Fruit fly (Drosophila melanogaster) whole organism, prepupa: ENCODE results near the gene ppk23.

ENCODE experiments used
- Blimp-1 ChIP-seq: fragments of 200-800 bp; sonication (Bioruptor generic); optimal IDR thresholded peaks from 3 replicates; lab custom pipeline; 2017; ENCODE audit warnings: missing biosample characterization, missing genetic modification characterization, mild to moderate bottlenecking, moderate library complexity, missing genetic modification reagents
- CG10631 ChIP-seq: fragments of 200-800 bp; sonication (Bioruptor generic); optimal IDR thresholded peaks from 2 replicates; lab custom pipeline; 2016; ENCODE audit warnings: missing biosample characterization, missing genetic modification characterization
- CG11294 ChIP-seq: fragments of 200-800 bp; sonication (Bioruptor generic); IDR thresholded peaks from 2 replicates; pipeline ENCODE4 v1.3.6; 2022; ENCODE audit warnings: missing biosample characterization, missing genetic modification characterization
- CG11762 ChIP-seq: fragments of 200-800 bp; sonication (Bioruptor generic); optimal IDR thresholded peaks from 3 replicates; lab custom pipeline; 2016; ENCODE audit warnings: missing biosample characterization, missing genetic modification characterization; ENCODE audit not compliant: insufficient read depth
- CG11902 ChIP-seq: fragments of 200-800 bp; sonication (Bioruptor generic); optimal IDR thresholded peaks from 3 replicates; lab custom pipeline; 2016; ENCODE audit warnings: missing biosample characterization, missing genetic modification characterization
- CG16779 ChIP-seq: fragments of 200-800 bp; sonication (Bioruptor generic); optimal IDR thresholded peaks from 3 replicates; lab custom pipeline; 2017; ENCODE audit warnings: missing biosample characterization, mild to moderate bottlenecking, missing genetic modification characterization
- CG3032 ChIP-seq: fragments of 200-800 bp; optimal IDR thresholded peaks from 2 replicates; lab custom pipeline; 2019; ENCODE audit warnings: missing biosample characterization, mild to moderate bottlenecking, missing genetic modification characterization, moderate library complexity
- CG32006 ChIP-seq: fragments of 200-800 bp; sonication (Bioruptor generic); optimal IDR thresholded peaks from 3 replicates; lab custom pipeline; 2017; ENCODE audit warnings: missing biosample characterization, mild to moderate bottlenecking, missing genetic modification characterization
- CG3919 ChIP-seq: fragments of 200-800 bp; sonication (Bioruptor generic); optimal IDR thresholded peaks from 3 replicates; lab custom pipeline; 2016; ENCODE audit warnings: missing biosample characterization, missing genetic modification characterization
- CG4318 ChIP-seq: fragments of 200-800 bp; sonication (Bioruptor generic); optimal IDR thresholded peaks from 3 replicates; lab custom pipeline; 2017; ENCODE audit warnings: missing biosample characterization, mild to moderate bottlenecking, missing genetic modification characterization
- CG6163 ChIP-seq: fragments of 200-800 bp; sonication (Bioruptor generic); IDR thresholded peaks from 3 replicates; pipeline ENCODE4 v1.3.6; 2022; ENCODE audit warnings: missing biosample characterization, missing genetic modification characterization
- CG6276 ChIP-seq: fragments of 200-800 bp; sonication (Bioruptor generic); optimal IDR thresholded peaks from 2 replicates; lab custom pipeline; 2017; ENCODE audit warnings: missing biosample characterization, mild to moderate bottlenecking, missing genetic modification characterization
- CG6792 ChIP-seq: fragments of 200-800 bp; sonication (Bioruptor generic); optimal IDR thresholded peaks from 3 replicates; lab custom pipeline; 2016; ENCODE audit warnings: missing biosample characterization, missing genetic modification characterization
- CG6854 ChIP-seq: fragments of 200-800 bp; sonication (Bioruptor generic); optimal IDR thresholded peaks from 2 replicates; lab custom pipeline; 2017; ENCODE audit warnings: missing biosample characterization, mild to moderate bottlenecking, missing genetic modification characterization
- CG7368 ChIP-seq: fragments of 200-800 bp; sonication (Bioruptor generic); optimal IDR thresholded peaks from 3 replicates; lab custom pipeline; 2016; ENCODE audit warnings: missing biosample characterization, missing genetic modification characterization
- CG9139 ChIP-seq: fragments of 200-800 bp; sonication (Bioruptor generic); optimal IDR thresholded peaks from 3 replicates; lab custom pipeline; 2017; ENCODE audit warnings: missing biosample characterization, mild to moderate bottlenecking, missing genetic modification characterization
- Eip75B ChIP-seq: fragments of 200-800 bp; sonication (Bioruptor generic); optimal IDR thresholded peaks from 3 replicates; lab custom pipeline; 2016; ENCODE audit warnings: missing biosample characterization, missing genetic modification characterization
- Eip78C ChIP-seq: fragments of 200-800 bp; sonication (Bioruptor generic); peaks from one replicate; lab custom pipeline; 2016; ENCODE audit warnings: missing biosample characterization, missing genetic modification characterization
- Ets21C ChIP-seq: fragments of 200-800 bp; sonication (Bioruptor generic); optimal IDR thresholded peaks from 3 replicates; lab custom pipeline; 2016; ENCODE audit warnings: missing biosample characterization, missing genetic modification characterization
- Gug ChIP-seq: fragments of 200-800 bp; sonication (Bioruptor generic); IDR thresholded peaks from 2 replicates; pipeline ENCODE4 v1.3.6; 2022; ENCODE audit warnings: missing biosample characterization, missing genetic modification characterization
- Hr38 ChIP-seq: sonication (Bioruptor generic); optimal IDR thresholded peaks from 2 replicates; lab custom pipeline; 2016; ENCODE audit warnings: missing biosample characterization, missing genetic modification characterization
- Hr39 ChIP-seq: fragments of 200-800 bp; sonication (Bioruptor generic); optimal IDR thresholded peaks from 2 replicates; lab custom pipeline; 2016; ENCODE audit warnings: missing biosample characterization, missing genetic modification characterization
- Hr4 ChIP-seq: fragments of 200-800 bp; sonication (Bioruptor generic); optimal IDR thresholded peaks from 3 replicates; lab custom pipeline; 2016; ENCODE audit warnings: missing biosample characterization, missing genetic modification characterization
- Lpt ChIP-seq: fragments of 200-800 bp; sonication (Bioruptor generic); optimal IDR thresholded peaks from 3 replicates; lab custom pipeline; 2016; ENCODE audit warnings: missing biosample characterization, missing genetic modification characterization
- OdsH ChIP-seq: fragments of 200-800 bp; sonication (Bioruptor generic); optimal IDR thresholded peaks from 3 replicates; lab custom pipeline; 2016; ENCODE audit warnings: missing biosample characterization, missing genetic modification characterization
- Sox102F ChIP-seq: fragments of 200-800 bp; sonication (Bioruptor generic); optimal IDR thresholded peaks from 2 replicates; lab custom pipeline; 2016; ENCODE audit warnings: missing biosample characterization, mild to moderate bottlenecking, missing genetic modification characterization
- Sox14 ChIP-seq: fragments of 200-800 bp; sonication (Bioruptor generic); optimal IDR thresholded peaks from 3 replicates; lab custom pipeline; 2016; ENCODE audit warnings: missing biosample characterization, missing genetic modification characterization
- Sox15 ChIP-seq: fragments of 200-800 bp; sonication (Bioruptor generic); optimal IDR thresholded peaks from 3 replicates; lab custom pipeline; 2016; ENCODE audit warnings: missing biosample characterization, missing genetic modification characterization
- achi ChIP-seq: fragments of 200-800 bp; sonication (Bioruptor generic); optimal IDR thresholded peaks from 3 replicates; lab custom pipeline; 2016; ENCODE audit warnings: missing biosample characterization, missing genetic modification characterization
- dsx ChIP-seq: fragments of 200-800 bp; optimal IDR thresholded peaks from 3 replicates; lab custom pipeline; 2019; ENCODE audit warnings: missing biosample characterization, mild to moderate bottlenecking, missing genetic modification characterization, moderate library complexity; ENCODE audit not compliant: poor library complexity, severe bottlenecking
- esn ChIP-seq: fragments of 200-800 bp; sonication (Bioruptor generic); optimal IDR thresholded peaks from 2 replicates; lab custom pipeline; 2016; ENCODE audit warnings: missing biosample characterization, mild to moderate bottlenecking, missing genetic modification characterization, moderate library complexity
- fd59A ChIP-seq: fragments of 200-800 bp; sonication (Bioruptor generic); optimal IDR thresholded peaks from 2 replicates; lab custom pipeline; 2017; ENCODE audit warnings: missing biosample characterization, mild to moderate bottlenecking, missing genetic modification characterization, missing genetic modification reagents
- fd85E ChIP-seq: fragments of 200-800 bp; sonication (Bioruptor generic); optimal IDR thresholded peaks from 3 replicates; lab custom pipeline; 2016; ENCODE audit warnings: missing biosample characterization, missing genetic modification characterization
- fkh ChIP-seq: fragments of 200-800 bp; sonication (Bioruptor generic); optimal IDR thresholded peaks from 3 replicates; lab custom pipeline; 2017; ENCODE audit warnings: missing biosample characterization, mild to moderate bottlenecking, missing genetic modification characterization, moderate library complexity
- lz ChIP-seq: fragments of 200-800 bp; sonication (Bioruptor generic); optimal IDR thresholded peaks from 3 replicates; lab custom pipeline; 2016; ENCODE audit warnings: missing biosample characterization, missing genetic modification characterization
- net ChIP-seq: fragments of 200-800 bp; sonication (Bioruptor generic); optimal IDR thresholded peaks from 3 replicates; lab custom pipeline; 2016; ENCODE audit warnings: missing biosample characterization, missing genetic modification characterization
- pdm3 ChIP-seq: fragments of 200-800 bp; sonication (Bioruptor generic); optimal IDR thresholded peaks from 3 replicates; lab custom pipeline; 2016; ENCODE audit warnings: missing biosample characterization, missing genetic modification characterization
- ss ChIP-seq, 2 experiments: fragments of 200-800 bp; sonication (Bioruptor generic); optimal IDR thresholded peaks; 2 replicates in 1 of 2; 3 replicates in 1 of 2; lab custom pipeline; 2017 to 2018; ENCODE audit warnings: mild to moderate bottlenecking in 2 of 2, missing biosample characterization in 2 of 2, missing genetic modification characterization in 2 of 2, moderate library complexity in 1 of 2
- topi ChIP-seq: fragments of 200-800 bp; sonication (Bioruptor generic); optimal IDR thresholded peaks from 3 replicates; lab custom pipeline; 2016; ENCODE audit warnings: missing biosample characterization, missing genetic modification characterization

Gene ppk23

DNA sequence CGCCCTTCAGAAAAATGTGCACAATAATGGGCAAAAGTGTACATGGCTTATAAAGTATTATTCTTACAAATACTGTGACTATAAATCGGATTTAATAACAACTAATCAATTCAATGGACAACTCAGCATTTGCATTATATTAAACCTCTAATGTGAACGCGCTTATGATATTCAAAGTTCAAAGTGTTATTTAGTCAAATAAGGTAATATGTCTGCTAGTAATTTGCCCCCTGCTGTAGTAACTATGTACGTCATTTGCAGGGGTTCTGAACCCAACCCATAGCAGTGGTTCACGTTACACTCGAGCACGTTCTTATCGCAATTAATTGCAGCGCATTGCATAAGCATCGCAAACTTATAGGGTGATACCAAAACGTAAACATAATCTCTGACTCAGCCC is 19.1 kb upstream of the ppk23 start (continued):
- TF ChIP-seq ss (GFP tag; optimal IDR thresholded peaks at IDR 0.05; lab: Kevin White, UChicago), result no peak
- TF ChIP-seq Ets21C (GFP tag; lab: Kevin White, UChicago), result no peak
- peak; percentile 47 for TF ChIP-seq esn (GFP tag; lab: Kevin White, UChicago)
- no peak for TF ChIP-seq dsx (GFP tag; lab: Kevin White, UChicago)
- TF ChIP-seq CG11902 (GFP tag; lab: Kevin White, UChicago), result no peak
- TF ChIP-seq CG6792 (GFP tag; lab: Kevin White, UChicago), result peak; percentile 32
- peak; percentile 11 for TF ChIP-seq Sox14 (GFP tag; lab: Kevin White, UChicago)
- no peak for TF ChIP-seq CG11762 (GFP tag; lab: Kevin White, UChicago)
- no peak for TF ChIP-seq fd59A (GFP tag; lab: Kevin White, UChicago)

DNA sequence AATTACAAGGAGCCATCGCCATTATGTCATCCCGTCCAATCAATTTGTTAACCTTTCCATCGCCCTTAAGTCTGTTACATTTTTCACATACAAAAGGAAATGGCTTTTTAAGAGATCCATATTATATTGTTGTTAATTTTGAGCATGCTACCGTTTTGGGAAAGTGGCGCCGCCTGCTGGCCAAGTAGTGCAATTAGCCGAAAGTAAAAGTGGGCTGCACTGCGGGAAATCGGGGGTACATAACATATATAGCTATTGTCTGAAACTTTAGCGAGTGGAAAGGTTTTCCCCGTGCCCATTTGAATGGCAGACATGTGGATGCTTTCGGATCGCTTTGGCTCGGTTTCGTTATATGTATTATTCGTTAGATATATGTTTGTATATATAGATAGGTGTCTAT is 16.9 kb upstream of the ppk23 start:
- TF ChIP-seq Gug (GFP tag; lab: Robert Waterston, UW), result no peak
- no peak for TF ChIP-seq CG9139 (GFP tag; lab: Kevin White, UChicago)

DNA sequence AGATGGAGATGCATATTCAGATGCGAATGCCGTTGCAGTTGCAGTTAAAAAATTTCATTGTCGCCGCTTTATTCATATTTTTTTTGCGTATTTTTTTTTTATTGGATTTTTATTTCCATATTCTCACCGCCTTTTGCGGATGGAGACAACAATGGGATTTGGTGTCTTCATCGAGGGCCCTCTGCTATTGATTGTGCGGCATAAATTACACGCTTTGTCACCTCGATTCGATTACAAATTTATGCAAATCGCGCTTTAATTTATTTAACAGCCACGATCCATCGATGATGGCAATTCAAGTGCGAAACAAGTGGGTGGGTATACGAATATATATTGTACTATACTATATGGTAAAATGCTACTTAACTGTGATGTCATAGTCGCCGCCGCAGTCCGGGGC is 14.7 kb upstream of the ppk23 start:
- TF ChIP-seq CG11902 (GFP tag; lab: Kevin White, UChicago) (no peak), Sox102F (GFP tag; lab: Kevin White, UChicago) (no peak), Ets21C (GFP tag; lab: Kevin White, UChicago) (no peak), fd85E (GFP tag; lab: Kevin White, UChicago) (no peak), CG4318 (GFP tag; lab: Kevin White, UChicago) (no peak), Eip75B (GFP tag; lab: Kevin White, UChicago) (no peak), OdsH (GFP tag; lab: Kevin White, UChicago) (no peak), Hr39 (GFP tag; lab: Kevin White, UChicago) (no peak), CG6276 (no peak), CG3032 (tag; lab: Kevin White, UChicago) (no peak), fd59A (GFP tag; lab: Kevin White, UChicago) (no peak)

DNA sequence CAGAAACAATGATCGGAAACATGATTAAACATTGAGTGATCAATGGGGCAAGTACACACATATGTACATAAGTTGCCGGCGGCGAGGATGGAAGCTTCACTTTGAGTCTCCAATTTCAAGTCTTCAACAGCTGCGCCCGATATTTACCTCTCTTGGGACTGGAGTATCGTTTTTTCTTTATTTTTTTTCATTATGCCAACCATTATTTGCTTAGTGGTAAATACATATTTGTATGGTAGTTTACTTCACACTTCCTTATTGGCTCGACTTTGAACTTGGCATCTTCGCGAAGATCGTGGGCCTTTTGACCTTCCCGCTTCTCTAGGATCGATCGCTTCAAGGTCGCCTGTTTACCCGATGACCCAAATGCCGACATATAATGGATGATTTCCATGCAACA is 13.6 kb upstream of the ppk23 start:
- no peak for TF ChIP-seq CG10631 (GFP tag; lab: Kevin White, UChicago)
- TF ChIP-seq Eip78C, result peak; percentile 41
- TF ChIP-seq Hr38 (GFP tag; lab: Kevin White, UChicago), result no peak
- no peak for TF ChIP-seq Lpt (GFP tag; lab: Kevin White, UChicago)
- TF ChIP-seq fkh (GFP tag; lab: Kevin White, UChicago), result peak; percentile 63
- TF ChIP-seq Blimp-1 (GFP tag; lab: Kevin White, UChicago), result no peak
- TF ChIP-seq, all 60 proteins: peak for 2

DNA sequence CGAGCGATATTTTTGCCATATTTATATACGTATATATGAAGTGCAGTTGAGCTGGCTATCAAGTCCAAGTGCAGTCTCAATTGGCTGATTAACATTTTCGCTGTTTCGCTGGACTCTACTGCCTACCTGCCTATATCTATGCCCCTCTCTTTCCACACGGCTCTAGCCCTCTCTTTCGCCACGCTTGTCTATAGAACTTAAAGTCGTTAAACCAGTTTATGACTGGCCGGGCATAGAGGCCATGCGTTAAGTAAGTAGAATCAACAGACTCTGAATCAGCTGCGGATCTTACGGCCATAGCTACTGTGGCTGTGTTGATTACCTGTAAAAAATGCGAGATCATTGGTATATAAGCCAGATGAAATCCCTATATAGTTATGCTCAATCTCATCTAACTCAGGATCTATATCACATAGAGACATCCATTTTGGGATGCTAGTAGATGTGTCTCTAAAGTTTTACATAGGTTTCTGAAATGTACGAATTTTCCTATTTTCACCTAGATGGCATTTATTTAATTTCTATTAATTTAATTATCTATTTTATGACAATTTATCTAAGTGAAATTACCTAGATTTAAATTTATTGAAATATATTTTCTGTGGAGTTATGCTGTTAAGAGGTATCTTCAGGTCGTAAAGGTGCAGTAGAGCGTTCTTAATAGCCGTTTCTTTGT is 12.7 kb upstream of the ppk23 start:
- TF ChIP-seq CG3032 (tag; lab: Kevin White, UChicago), result peak; percentile 32
- peak; percentile 59 for TF ChIP-seq achi (GFP tag; lab: Kevin White, UChicago)
- peak; percentile 11 for TF ChIP-seq CG11902 (GFP tag; lab: Kevin White, UChicago)
- TF ChIP-seq CG16779 (tag; lab: Kevin White, UChicago), result no peak
- TF ChIP-seq topi (GFP tag; lab: Kevin White, UChicago), result no peak
- 0 out of 2 replicates have a peak, but pooled peaks have one; percentile 13 for TF ChIP-seq Gug (GFP tag; lab: Robert Waterston, UW)
- peak; percentile 61 for TF ChIP-seq CG32006 (GFP tag; lab: Kevin White, UChicago)
- peak; percentile 61 for TF ChIP-seq CG3919
- TF ChIP-seq Sox15 (GFP tag; lab: Kevin White, UChicago), result peak; percentile 18
- peak; percentile 39 for TF ChIP-seq pdm3 (GFP tag; lab: Kevin White, UChicago)
- TF ChIP-seq dsx (GFP tag; lab: Kevin White, UChicago), result peak; percentile 66
- no peak for TF ChIP-seq CG11294 (GFP tag; lab: Robert Waterston, UW)
- peak; percentile 58 for TF ChIP-seq CG10631 (GFP tag; lab: Kevin White, UChicago)
- TF ChIP-seq CG9139 (GFP tag; lab: Kevin White, UChicago), result no peak
- TF ChIP-seq net (GFP tag; lab: Kevin White, UChicago), result peak; percentile 12
- no peak for TF ChIP-seq CG6276
- peak; percentile 2 for TF ChIP-seq CG4318 (GFP tag; lab: Kevin White, UChicago)
- TF ChIP-seq CG6854, result no peak
- no peak for TF ChIP-seq CG6163 (GFP tag; lab: Robert Waterston, UW)
- TF ChIP-seq lz (GFP tag; lab: Kevin White, UChicago), result no peak
- peak; percentile 23 for TF ChIP-seq Sox102F (GFP tag; lab: Kevin White, UChicago)
- no peak for TF ChIP-seq CG7368 (GFP tag; lab: Kevin White, UChicago)
- TF ChIP-seq CG6792 (GFP tag; lab: Kevin White, UChicago), result peak; percentile 43
- TF ChIP-seq fd85E (GFP tag; lab: Kevin White, UChicago), result no peak
- peak; percentile 21 for TF ChIP-seq fd59A (GFP tag; lab: Kevin White, UChicago)
- TF ChIP-seq Hr4, result no peak
- TF ChIP-seq fkh (GFP tag; lab: Kevin White, UChicago), result peak; percentile 57
- no peak for TF ChIP-seq Hr39 (GFP tag; lab: Kevin White, UChicago)
- peak; percentile 57 for TF ChIP-seq OdsH (GFP tag; lab: Kevin White, UChicago)
